Worm (Caenorhabditis elegans) whole organism, L1 larva: ENCODE results near the gene dnpp-1.

Experiments
- C16A3.4 ChIP-seq: fragments of 150-350 bp; optimal IDR thresholded peaks from 2 replicates; lab custom pipeline; 2014; ENCODE audit warnings: missing biosample characterization, missing genetic modification characterization
- Y116A8C.19 ChIP-seq: sonication (generic microtip); optimal IDR thresholded peaks from 2 replicates; lab custom pipeline; 2016; ENCODE audit warnings: missing compliant biosample characterization, missing genetic modification characterization, borderline replicate concordance
- aha-1 ChIP-seq: fragments of 150-350 bp; optimal IDR thresholded peaks from 2 replicates; lab custom pipeline; 2014; ENCODE audit warnings: missing biosample characterization, missing genetic modification characterization
- alr-1 ChIP-seq: fragments of 200-800 bp; sonication (Bioruptor generic); optimal IDR thresholded peaks from 2 replicates; lab custom pipeline; 2018; ENCODE audit warnings: borderline replicate concordance, mild to moderate bottlenecking, missing genetic modification characterization, missing compliant biosample characterization
- aly-2 ChIP-seq: fragments of 150-350 bp; optimal IDR thresholded peaks from 2 replicates; lab custom pipeline; 2014; ENCODE audit warnings: missing biosample characterization, missing genetic modification characterization
- ama-1 ChIP-seq: fragments of 150-350 bp; optimal IDR thresholded peaks from 2 replicates; lab custom pipeline; 2014
- blmp-1 ChIP-seq: fragments of 150-350 bp; optimal IDR thresholded peaks from 2 replicates; lab custom pipeline; 2014; ENCODE audit warnings: missing biosample characterization, missing genetic modification characterization
- ceh-63 ChIP-seq: fragments of 200-800 bp; sonication (Bioruptor generic); optimal IDR thresholded peaks from 2 replicates; lab custom pipeline; 2018; ENCODE audit warnings: mild to moderate bottlenecking, missing genetic modification characterization, missing compliant biosample characterization
- ceh-8 ChIP-seq: fragments of 200-800 bp; sonication (Bioruptor generic); optimal IDR thresholded peaks from 2 replicates; lab custom pipeline; 2018; ENCODE audit warnings: mild to moderate bottlenecking, missing genetic modification characterization, moderate library complexity, missing compliant biosample characterization
- ceh-82 ChIP-seq, 3 experiments: fragments of 150-350 bp in 1 of 3; sonication (generic microtip) in 2 of 3; optimal IDR thresholded peaks; 2 replicates each; lab custom pipeline; 2014 to 2017; ENCODE audit warnings: missing biosample characterization in 3 of 3, missing genetic modification characterization in 3 of 3
- ceh-88 ChIP-seq: fragments of 200-800 bp; sonication (Bioruptor generic); IDR thresholded peaks from 2 replicates; pipeline ENCODE4 v1.3.6; 2022; ENCODE audit warnings: missing genetic modification characterization, missing compliant biosample characterization
- efl-1 ChIP-seq, 4 experiments: fragments of 150-350 bp; optimal IDR thresholded peaks in 3 of 4; peaks in 1 of 4; 1 replicate in 1 of 4; 2 replicates in 3 of 4; lab custom pipeline; 2014; ENCODE audit warnings: missing biosample characterization in 2 of 4, missing genetic modification characterization in 2 of 4, missing genetic modification reagents in 2 of 4
- efl-3 ChIP-seq: fragments of 200-800 bp; sonication (Bioruptor generic); optimal IDR thresholded peaks from 2 replicates; lab custom pipeline; 2018; ENCODE audit warnings: mild to moderate bottlenecking, missing genetic modification characterization, missing compliant biosample characterization
- egl-13 ChIP-seq: sonication (generic microtip); optimal IDR thresholded peaks from 2 replicates; lab custom pipeline; 2016; ENCODE audit warnings: missing genotype, missing genetic modification reagents, missing genetic modification characterization, missing compliant biosample characterization
- egl-27 ChIP-seq, 2 experiments: fragments of 150-350 bp in 1 of 2; sonication (generic microtip); optimal IDR thresholded peaks; 3 replicates each; lab custom pipeline; 2017 to 2018; ENCODE audit warnings: missing biosample characterization in 2 of 2, missing genetic modification characterization in 2 of 2, missing genetic modification reagents in 2 of 2
- elt-3 ChIP-seq, 6 experiments: fragments of 150-350 bp in 1 of 6; sonication (generic microtip); optimal IDR thresholded peaks; 2 replicates each; lab custom pipeline; 2017 to 2018; ENCODE audit warnings: missing biosample characterization in 6 of 6, missing genetic modification characterization in 6 of 6, inconsistent platforms in 1 of 6
- fkh-10 ChIP-seq: sonication (generic microtip); optimal IDR thresholded peaks from 2 replicates; lab custom pipeline; 2017; ENCODE audit warnings: missing biosample characterization, missing genetic modification reagents, missing genetic modification characterization
- fkh-8 ChIP-seq: sonication (generic microtip); optimal IDR thresholded peaks from 2 replicates; lab custom pipeline; 2016; ENCODE audit warnings: mild to moderate bottlenecking, missing genetic modification characterization, missing compliant biosample characterization
- grh-1 ChIP-seq: fragments of 200-800 bp; sonication (Bioruptor generic); IDR thresholded peaks from 2 replicates; pipeline ENCODE4 v1.3.6; 2022; ENCODE audit warnings: missing genetic modification reagents, missing genetic modification characterization, missing compliant biosample characterization
- irx-1 ChIP-seq: sonication (generic microtip); optimal IDR thresholded peaks from 2 replicates; lab custom pipeline; 2016; ENCODE audit warnings: missing genetic modification characterization, missing compliant biosample characterization
- isw-1 ChIP-seq: fragments of 200-800 bp; sonication (Bioruptor generic); IDR thresholded peaks from 2 replicates; pipeline ENCODE4 v1.3.6; 2022; ENCODE audit warnings: missing genetic modification characterization, missing compliant biosample characterization
- lin-14 ChIP-seq: fragments of 200-800 bp; sonication (Bioruptor generic); optimal IDR thresholded peaks from 2 replicates; lab custom pipeline; 2018; ENCODE audit warnings: mild to moderate bottlenecking, missing genetic modification characterization, moderate library complexity, missing compliant biosample characterization
- lin-35 ChIP-seq, 2 experiments: fragments of 150-350 bp; optimal IDR thresholded peaks; 2 replicates each; lab custom pipeline; 2014; ENCODE audit warnings: missing biosample characterization in 2 of 2, missing genetic modification characterization in 2 of 2, missing genetic modification reagents in 2 of 2
- mab-9 ChIP-seq: fragments of 200-800 bp; sonication (Bioruptor generic); IDR thresholded peaks from 2 replicates; pipeline ENCODE4 v1.3.6; 2022; ENCODE audit warnings: missing genetic modification reagents, missing genetic modification characterization, missing compliant biosample characterization
- mef-2 ChIP-seq: fragments of 150-350 bp; optimal IDR thresholded peaks from 2 replicates; lab custom pipeline; 2014; ENCODE audit warnings: missing biosample characterization, missing genetic modification characterization
- mep-1 ChIP-seq: fragments of 150-350 bp; optimal IDR thresholded peaks from 2 replicates; lab custom pipeline; 2014; ENCODE audit warnings: missing biosample characterization, missing genetic modification characterization
- nhr-12 ChIP-seq: sonication (generic microtip); optimal IDR thresholded peaks from 2 replicates; lab custom pipeline; 2017; ENCODE audit warnings: missing biosample characterization, missing genetic modification characterization
- nhr-19 ChIP-seq: fragments of 200-800 bp; sonication (Bioruptor generic); conservative IDR thresholded peaks from 2 replicates; pipeline ENCODE4 v1.3.6; 2022; ENCODE audit warnings: missing genetic modification characterization, missing compliant biosample characterization
- nhr-28 ChIP-seq: fragments of 150-350 bp; optimal IDR thresholded peaks from 2 replicates; lab custom pipeline; 2014; ENCODE audit warnings: missing biosample characterization, missing genetic modification characterization
- nhr-47 ChIP-seq: sonication (generic microtip); optimal IDR thresholded peaks from 2 replicates; lab custom pipeline; 2016; ENCODE audit warnings: mild to moderate bottlenecking, missing genetic modification characterization, moderate library complexity, missing compliant biosample characterization
- nhr-71 ChIP-seq: sonication (generic microtip); optimal IDR thresholded peaks from 2 replicates; lab custom pipeline; 2016; ENCODE audit warnings: mild to moderate bottlenecking, missing genetic modification characterization, moderate library complexity, missing compliant biosample characterization
- nhr-77 ChIP-seq: fragments of 150-350 bp; optimal IDR thresholded peaks from 2 replicates; lab custom pipeline; 2014; ENCODE audit warnings: missing biosample characterization, missing genetic modification characterization
- nhr-84 ChIP-seq: sonication (generic microtip); optimal IDR thresholded peaks from 2 replicates; lab custom pipeline; 2017; ENCODE audit warnings: missing biosample characterization, missing genetic modification characterization
- nhr-90 ChIP-seq: sonication (generic microtip); optimal IDR thresholded peaks from 2 replicates; lab custom pipeline; 2016; ENCODE audit warnings: mild to moderate bottlenecking, missing genetic modification characterization, missing compliant biosample characterization; ENCODE audit not compliant: poor library complexity
- pax-3 ChIP-seq: fragments of 200-800 bp; sonication (Bioruptor generic); optimal IDR thresholded peaks from 2 replicates; lab custom pipeline; 2018; ENCODE audit warnings: mild to moderate bottlenecking, missing genetic modification characterization, moderate library complexity, missing compliant biosample characterization
- snpc-4 ChIP-seq: fragments of 150-350 bp; optimal IDR thresholded peaks from 2 replicates; lab custom pipeline; 2014; ENCODE audit warnings: missing biosample characterization, missing genetic modification characterization
- snu-23 ChIP-seq: sonication (generic microtip); optimal IDR thresholded peaks from 2 replicates; lab custom pipeline; 2016; ENCODE audit warnings: missing genetic modification characterization, missing compliant biosample characterization
- sup-37 ChIP-seq: fragments of 200-800 bp; sonication (Bioruptor generic); optimal IDR thresholded peaks from 2 replicates; lab custom pipeline; 2018; ENCODE audit warnings: mild to moderate bottlenecking, missing genetic modification characterization, missing compliant biosample characterization
- tbx-2 ChIP-seq: sonication (generic microtip); optimal IDR thresholded peaks from 2 replicates; lab custom pipeline; 2016; ENCODE audit warnings: missing genetic modification characterization, missing compliant biosample characterization
- tlp-1 ChIP-seq: fragments of 150-350 bp; optimal IDR thresholded peaks from 2 replicates; lab custom pipeline; 2014; ENCODE audit warnings: missing biosample characterization, missing genetic modification characterization
- unc-130 ChIP-seq: fragments of 150-350 bp; optimal IDR thresholded peaks from 2 replicates; lab custom pipeline; 2017; ENCODE audit warnings: missing biosample characterization, missing genetic modification characterization, inconsistent platforms
- unc-30 ChIP-seq: sonication (generic microtip); optimal IDR thresholded peaks from 2 replicates; lab custom pipeline; 2017; ENCODE audit warnings: missing biosample characterization, missing genetic modification characterization
- unc-62 ChIP-seq: fragments of 150-350 bp; optimal IDR thresholded peaks from 2 replicates; lab custom pipeline; 2014; ENCODE audit warnings: missing biosample characterization, missing genetic modification reagents, missing genetic modification characterization
- unc-86 ChIP-seq: sonication (generic microtip); optimal IDR thresholded peaks from 2 replicates; lab custom pipeline; 2016; ENCODE audit warnings: missing genetic modification characterization, missing compliant biosample characterization
- unc-98 ChIP-seq: fragments of 200-800 bp; sonication (Bioruptor generic); IDR thresholded peaks from 2 replicates; pipeline ENCODE4 v1.3.6; 2022; ENCODE audit warnings: missing genetic modification characterization, missing compliant biosample characterization
- vab-15 ChIP-seq: sonication (generic microtip); optimal IDR thresholded peaks from 2 replicates; lab custom pipeline; 2017; ENCODE audit warnings: missing genotype, mild to moderate bottlenecking, missing genetic modification characterization, missing compliant biosample characterization
- zag-1 ChIP-seq: fragments of 150-350 bp; optimal IDR thresholded peaks from 2 replicates; lab custom pipeline; 2014; ENCODE audit warnings: missing biosample characterization, missing genetic modification characterization

dnpp-1 gene

DNA sequence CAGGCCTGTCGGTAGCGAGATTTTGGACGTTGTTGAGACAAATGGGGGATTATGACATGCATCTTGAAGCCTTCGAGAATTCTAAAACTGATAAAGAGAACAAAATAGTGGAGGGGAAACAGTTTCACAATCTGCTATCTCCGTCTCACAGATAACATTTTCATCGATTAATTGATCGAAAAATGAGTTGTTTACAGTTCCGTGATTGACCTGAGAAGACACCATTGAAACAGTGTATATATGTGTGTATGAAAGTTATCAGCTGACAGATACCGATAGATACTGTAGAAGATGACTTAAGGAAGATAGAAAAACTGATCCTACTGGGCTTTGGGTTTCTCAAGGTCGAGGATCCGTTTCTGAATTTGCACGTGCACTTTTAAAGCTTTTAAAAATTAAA is 24.5 kb downstream of the dnpp-1 start (continued):
- TF ChIP-seq nhr-19 (GFP tag; lab: Robert Waterston, UW) (no peak), zag-1 (tag; lab: Kevin White, UChicago) (no peak), unc-30 (tag; lab: Kevin White, UChicago) (no peak), nhr-84 (tag; lab: Kevin White, UChicago) (no peak), tlp-1 (tag; lab: Kevin White, UChicago) (no peak), efl-3 (no peak), egl-13 (tag; lab: Kevin White, UChicago) (no peak), mab-9 (GFP tag; lab: Robert Waterston, UW) (no peak), egl-27 (tag; optimal IDR thresholded peaks at IDR 0.05; lab: Kevin White, UChicago) (no peak), C16A3.4 (tag; lab: Kevin White, UChicago) (no peak), aha-1 (tag; lab: Kevin White, UChicago) (no peak), fkh-8 (tag; lab: Kevin White, UChicago) (no peak), unc-62 (no peak), elt-3 (tag; optimal IDR thresholded peaks at IDR 0.05; lab: Kevin White, UChicago) (peak in 3 of 6 experiments; percentile 5 to 85 (median 78)), ceh-8 (GFP tag; lab: Kevin White, UChicago) (no peak)

- peak; percentile 46 for TF ChIP-seq nhr-19 (GFP tag; lab: Robert Waterston, UW)
- TF ChIP-seq elt-3 (tag; optimal IDR thresholded peaks at IDR 0.05; lab: Kevin White, UChicago) = peak in 5 of 6 experiments; percentile 14 to 76 (median 54)
- TF ChIP-seq mef-2 (tag; lab: Kevin White, UChicago) = no peak
- no peak for TF ChIP-seq irx-1 (tag; lab: Kevin White, UChicago)
- no peak for TF ChIP-seq nhr-28
- TF ChIP-seq mab-9 (GFP tag; lab: Robert Waterston, UW) = no peak
- peak; percentile 66 for TF ChIP-seq tbx-2 (tag; lab: Kevin White, UChicago)
- TF ChIP-seq snu-23 (GFP tag; lab: Kevin White, UChicago) = peak; percentile 66
- TF ChIP-seq ceh-82 (tag; optimal IDR thresholded peaks at IDR 0.05; lab: Kevin White, UChicago) = peak in 1 of 3 experiments; percentile 18
- peak; percentile 70 for TF ChIP-seq ama-1 (lab: Kevin White, UChicago)
- no peak for TF ChIP-seq efl-3
- TF ChIP-seq vab-15 = no peak
- no peak for TF ChIP-seq unc-86 (tag; lab: Kevin White, UChicago)
- TF ChIP-seq lin-14 (GFP tag; lab: Kevin White, UChicago) = peak; percentile 72
- TF ChIP-seq unc-130 (tag; lab: Kevin White, UChicago) = peak; percentile 51
- peak; percentile 25 for TF ChIP-seq mep-1 (tag; lab: Kevin White, UChicago)
- peak in 1 of 2 experiments; percentile 1 for TF ChIP-seq efl-1 (optimal IDR thresholded peaks at IDR 0.05; lab: Kevin White, UChicago)
- TF ChIP-seq efl-1 (GFP tag; optimal IDR thresholded peaks at IDR 0.05 in 1 of 2; lab: Kevin White, UChicago) = no peak
- TF ChIP-seq ceh-63 = no peak
- TF ChIP-seq fkh-10 = no peak
- peak; percentile 66 for TF ChIP-seq nhr-77 (tag; lab: Kevin White, UChicago)
- TF ChIP-seq nhr-47 (tag; lab: Kevin White, UChicago) = peak; percentile 18
- TF ChIP-seq isw-1 = no peak
- TF ChIP-seq alr-1 (tag; lab: Kevin White, UChicago) = no peak
- no peak for TF ChIP-seq egl-13 (tag; lab: Kevin White, UChicago)
- TF ChIP-seq nhr-71 = peak; percentile 76
- TF ChIP-seq grh-1 (GFP tag; lab: Robert Waterston, UW) = no peak
- no peak for TF ChIP-seq unc-30 (tag; lab: Kevin White, UChicago)
- TF ChIP-seq unc-98 = no peak
- TF ChIP-seq sup-37 (GFP tag; lab: Kevin White, UChicago) = no peak
- TF ChIP-seq ceh-88 (GFP tag; lab: Robert Waterston, UW) = no peak
- TF ChIP-seq snpc-4 = no peak
- TF ChIP-seq pax-3 = peak; percentile 54
- TF ChIP-seq lin-35 (GFP tag; optimal IDR thresholded peaks at IDR 0.05; lab: Kevin White, UChicago) = peak in 1 of 2 experiments; percentile 61
- peak; percentile 83 for TF ChIP-seq blmp-1 (tag; lab: Kevin White, UChicago)
- no peak for TF ChIP-seq nhr-12 (tag; lab: Kevin White, UChicago)
- no peak for TF ChIP-seq Y116A8C.19 (tag; lab: Kevin White, UChicago)
- no peak for TF ChIP-seq aly-2 (tag; lab: Kevin White, UChicago)
- TF ChIP-seq nhr-90 = peak; percentile 62
- no peak for TF ChIP-seq ceh-8 (GFP tag; lab: Kevin White, UChicago)
- no peak for TF ChIP-seq nhr-84 (tag; lab: Kevin White, UChicago)
Observed at ce11 chrIII:5838159-5839046, 25.2 kb downstream of the dnpp-1 start.
